Fruit fly (Drosophila melanogaster): ENCODE data around the gene CG11162.

DNA sequence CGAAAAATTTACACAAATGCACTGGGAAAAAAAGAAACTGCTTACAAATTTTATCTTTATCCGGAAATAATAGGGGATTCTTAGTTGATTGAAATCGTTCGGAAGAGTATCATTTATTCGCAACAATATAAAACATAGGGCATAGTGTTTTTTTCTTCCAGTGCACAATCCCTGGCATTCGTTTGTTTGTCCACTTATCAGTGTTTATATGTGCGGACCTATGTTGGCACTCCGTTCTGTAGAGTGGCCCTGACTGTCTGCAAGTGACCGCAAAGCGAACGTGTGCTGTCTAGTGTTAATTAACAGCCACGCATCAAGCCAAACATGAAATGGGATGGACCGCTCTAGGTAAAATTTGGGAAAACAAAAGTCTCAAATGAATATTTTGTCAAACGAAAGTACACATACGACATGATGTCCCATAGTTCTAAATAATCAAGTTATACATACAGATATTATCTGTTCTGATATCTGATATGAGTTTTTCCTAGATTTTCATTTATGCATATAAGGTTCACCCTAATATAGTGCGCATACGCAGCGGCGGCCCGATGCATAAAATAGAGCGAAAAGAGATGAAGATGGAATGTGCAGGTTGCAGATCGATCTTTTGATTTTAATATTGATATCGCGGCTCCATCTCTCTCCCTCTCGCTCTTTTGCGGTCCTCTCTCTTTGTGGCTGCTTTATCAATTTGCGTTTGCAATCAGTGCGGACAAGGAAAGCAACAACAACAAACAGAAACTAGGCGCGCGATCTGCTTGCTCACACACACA, 35.4 kb upstream of the CG11162 start:
- TF ChIP-seq en (GFP tag; optimal IDR thresholded peaks at IDR 0.05) (peak; percentile 95), CG11560 (tag; IDR thresholded peaks at IDR 0.05) (peak; percentile 85), HLH54F (GFP tag; optimal IDR thresholded peaks at IDR 0.05) (peak; percentile 95), CG5953 (GFP tag; IDR thresholded peaks at IDR 0.05) (peak; percentile 84), Optix (GFP tag; IDR thresholded peaks at IDR 0.05) (peak; percentile 88), CG11456 (GFP tag; IDR thresholded peaks at IDR 0.05) (peak; percentile 95), Med (GFP tag) (peak; percentile 99), Vsx1 (GFP tag; optimal IDR thresholded peaks at IDR 0.05) (peak; percentile 82), CG12769 (tag; optimal IDR thresholded peaks at IDR 0.05) (peak; percentile 93), CG12942 (GFP tag; optimal IDR thresholded peaks at IDR 0.05) (peak; percentile 93), ham (GFP tag; IDR thresholded peaks at IDR 0.05) (peak; percentile 90), HLH3B (GFP tag; IDR thresholded peaks at IDR 0.05) (peak; percentile 87), mld (GFP tag; IDR thresholded peaks at IDR 0.05; ENCODE audit: partially characterized antibody) (no peak)
